Worm (Caenorhabditis elegans) whole organism, L2 larva: Measurements from ENCODE around the gene C17B7.10.
A peak's percentile ranks its signal among the peaks of the same experiment; 100 is the strongest.

Source experiments
- C34F6.9 ChIP-seq: fragments of 150-350 bp; optimal IDR thresholded peaks from 2 replicates; lab custom pipeline; 2014; ENCODE audit warnings: missing biosample characterization, missing genetic modification characterization
- F13H6.1 ChIP-seq: sonication (generic microtip); optimal IDR thresholded peaks from 2 replicates; lab custom pipeline; 2016; ENCODE audit warnings: missing genetic modification characterization, missing compliant biosample characterization
- R02D3.7 ChIP-seq: fragments of 150-350 bp; optimal IDR thresholded peaks from 2 replicates; lab custom pipeline; 2014; ENCODE audit warnings: missing biosample characterization, missing genetic modification characterization
- Y55F3AM.14 ChIP-seq: fragments of 200-800 bp; sonication (Bioruptor generic); optimal IDR thresholded peaks from 2 replicates; lab custom pipeline; 2018; ENCODE audit warnings: mild to moderate bottlenecking, missing genetic modification characterization, missing compliant biosample characterization
- aly-2 ChIP-seq: fragments of 150-350 bp; optimal IDR thresholded peaks from 2 replicates; lab custom pipeline; 2014; ENCODE audit warnings: missing biosample characterization, missing genetic modification characterization
- blmp-1 ChIP-seq: sonication (generic microtip); optimal IDR thresholded peaks from 2 replicates; lab custom pipeline; 2017; ENCODE audit warnings: missing genetic modification characterization, mild to moderate bottlenecking, missing compliant biosample characterization, antibody characterized with exemption, moderate library complexity; ENCODE audit not compliant: insufficient read depth
- ceh-16 ChIP-seq: fragments of 150-350 bp; optimal IDR thresholded peaks from 2 replicates; lab custom pipeline; 2014; ENCODE audit warnings: missing biosample characterization, missing genetic modification characterization
- ceh-82 ChIP-seq: fragments of 150-350 bp; optimal IDR thresholded peaks from 2 replicates; lab custom pipeline; 2014; ENCODE audit warnings: missing biosample characterization, missing genetic modification characterization
- crh-2 ChIP-seq: sonication (generic microtip); optimal IDR thresholded peaks from 2 replicates; lab custom pipeline; 2017; ENCODE audit warnings: missing biosample characterization, missing genetic modification characterization
- egl-27 ChIP-seq: sonication (generic microtip); optimal IDR thresholded peaks from 3 replicates; lab custom pipeline; 2017; ENCODE audit warnings: missing biosample characterization, missing genetic modification reagents, missing genetic modification characterization
- elt-1 ChIP-seq: fragments of 150-350 bp; optimal IDR thresholded peaks from 2 replicates; lab custom pipeline; 2014; ENCODE audit warnings: missing biosample characterization, missing genetic modification characterization
- elt-3 ChIP-seq: sonication (generic microtip); optimal IDR thresholded peaks from 2 replicates; lab custom pipeline; 2017; ENCODE audit warnings: missing biosample characterization, missing genetic modification characterization
- fos-1 ChIP-seq: fragments of 150-350 bp; optimal IDR thresholded peaks from 2 replicates; lab custom pipeline; 2014; ENCODE audit warnings: missing biosample characterization, missing genetic modification characterization
- gmeb-1 ChIP-seq: fragments of 150-350 bp; optimal IDR thresholded peaks from 2 replicates; lab custom pipeline; 2014; ENCODE audit warnings: missing biosample characterization, missing genetic modification characterization
- lin-11 ChIP-seq: fragments of 150-350 bp; sonication (generic microtip); optimal IDR thresholded peaks from 2 replicates; lab custom pipeline; 2014; ENCODE audit warnings: missing biosample characterization, missing genetic modification characterization, inconsistent platforms, mixed read lengths
- lin-13 ChIP-seq: fragments of 150-350 bp; optimal IDR thresholded peaks from 2 replicates; lab custom pipeline; 2014; ENCODE audit warnings: missing biosample characterization, missing genetic modification reagents, missing genetic modification characterization
- lin-39 ChIP-seq: fragments of 150-350 bp; optimal IDR thresholded peaks from 2 replicates; lab custom pipeline; 2014; ENCODE audit warnings: missing biosample characterization, missing genetic modification reagents, missing genetic modification characterization
- lsy-2 ChIP-seq, 2 experiments: fragments of 150-350 bp in 1 of 2; sonication (generic microtip) in 1 of 2; optimal IDR thresholded peaks; 2 replicates each; lab custom pipeline; 2014 to 2017; ENCODE audit warnings: missing biosample characterization in 2 of 2, missing genetic modification characterization in 2 of 2
- mdl-1 ChIP-seq, 2 experiments: fragments of 150-350 bp in 1 of 2; sonication (generic microtip) in 1 of 2; optimal IDR thresholded peaks; 2 replicates each; lab custom pipeline; 2017; ENCODE audit warnings: missing biosample characterization in 2 of 2, missing genetic modification characterization in 2 of 2
- nhr-10 ChIP-seq: sonication (generic microtip); optimal IDR thresholded peaks from 2 replicates; lab custom pipeline; 2017; ENCODE audit warnings: missing biosample characterization, missing genetic modification characterization
- nhr-11 ChIP-seq: fragments of 150-350 bp; optimal IDR thresholded peaks from 2 replicates; lab custom pipeline; 2014; ENCODE audit warnings: missing biosample characterization, missing genetic modification characterization
- nhr-129 ChIP-seq: fragments of 150-350 bp; optimal IDR thresholded peaks from 2 replicates; lab custom pipeline; 2014; ENCODE audit warnings: missing biosample characterization, missing genetic modification characterization
- nhr-21 ChIP-seq: fragments of 150-350 bp; optimal IDR thresholded peaks from 2 replicates; lab custom pipeline; 2014; ENCODE audit warnings: missing biosample characterization, missing genetic modification characterization
- nhr-23 ChIP-seq: fragments of 150-350 bp; optimal IDR thresholded peaks from 2 replicates; lab custom pipeline; 2014; ENCODE audit warnings: missing biosample characterization, missing genetic modification reagents, missing genetic modification characterization
- nhr-237 ChIP-seq: fragments of 150-350 bp; optimal IDR thresholded peaks from 2 replicates; lab custom pipeline; 2014; ENCODE audit warnings: missing biosample characterization, missing genetic modification characterization
- nhr-25 ChIP-seq: fragments of 150-350 bp; sonication (generic microtip); optimal IDR thresholded peaks from 3 replicates; lab custom pipeline; 2014; ENCODE audit warnings: missing biosample characterization, missing genetic modification characterization
- nhr-6 ChIP-seq: fragments of 150-350 bp; optimal IDR thresholded peaks from 2 replicates; lab custom pipeline; 2014; ENCODE audit warnings: missing biosample characterization, missing genetic modification characterization
- sem-4 ChIP-seq: fragments of 150-350 bp; optimal IDR thresholded peaks from 2 replicates; lab custom pipeline; 2014; ENCODE audit warnings: missing biosample characterization, missing genetic modification reagents, missing genetic modification characterization
- sma-3 ChIP-seq: sonication (generic microtip); optimal IDR thresholded peaks from 2 replicates; lab custom pipeline; 2016; ENCODE audit warnings: missing genetic modification reagents, missing genetic modification characterization, missing compliant biosample characterization
- sma-9 ChIP-seq, 2 experiments: fragments of 150-350 bp in 1 of 2; sonication (generic microtip) in 1 of 2; optimal IDR thresholded peaks; 2 replicates each; lab custom pipeline; 2014 to 2016; ENCODE audit warnings: missing genetic modification characterization in 2 of 2, mild to moderate bottlenecking in 1 of 2, missing biosample characterization in 1 of 2, missing compliant biosample characterization in 1 of 2, missing genetic modification reagents in 1 of 2, moderate library complexity in 1 of 2
- snpc-4 ChIP-seq: fragments of 150-350 bp; optimal IDR thresholded peaks from 2 replicates; lab custom pipeline; 2014; ENCODE audit warnings: missing biosample characterization, missing genetic modification characterization
- unc-55 ChIP-seq: fragments of 150-350 bp; sonication (generic microtip); optimal IDR thresholded peaks from 3 replicates; lab custom pipeline; 2014; ENCODE audit warnings: missing biosample characterization, missing genetic modification reagents, missing genetic modification characterization
- unc-62 ChIP-seq: fragments of 150-350 bp; optimal IDR thresholded peaks from 2 replicates; lab custom pipeline; 2014; ENCODE audit warnings: missing biosample characterization, missing genetic modification reagents, missing genetic modification characterization
- zag-1 ChIP-seq: fragments of 150-350 bp; optimal IDR thresholded peaks from 2 replicates; lab custom pipeline; 2014; ENCODE audit warnings: missing biosample characterization, missing genetic modification characterization
- ztf-1 ChIP-seq: fragments of 200-800 bp; sonication (Bioruptor generic); conservative IDR thresholded peaks from 2 replicates; pipeline ENCODE4 v1.3.6; 2022; ENCODE audit warnings: missing genetic modification characterization, missing compliant biosample characterization
- ztf-11 ChIP-seq: sonication (generic microtip); optimal IDR thresholded peaks from 2 replicates; lab custom pipeline; 2017; ENCODE audit warnings: missing biosample characterization, missing genetic modification characterization
- ztf-4 ChIP-seq: fragments of 150-350 bp; optimal IDR thresholded peaks from 2 replicates; lab custom pipeline; 2014; ENCODE audit warnings: missing biosample characterization, missing genetic modification characterization

Gene C17B7.10

DNA sequence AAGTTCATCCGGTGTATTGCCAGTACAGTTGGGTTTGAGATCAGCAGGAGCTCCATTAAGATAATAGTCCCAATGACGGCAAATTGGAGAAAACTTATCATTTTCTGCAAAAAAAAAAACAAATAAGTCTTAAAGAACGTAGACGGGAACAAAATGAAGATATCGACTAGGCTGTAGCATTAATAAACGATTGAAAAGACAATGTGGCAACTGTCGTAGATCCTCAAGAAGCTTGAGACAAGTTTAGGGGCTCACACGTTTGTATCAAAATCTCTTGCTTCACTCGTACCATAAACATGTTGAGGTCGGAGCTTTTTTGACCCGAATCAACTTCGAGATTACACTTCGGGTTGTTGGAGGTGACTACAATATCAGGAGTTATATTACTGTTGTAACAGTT, 21.8 kb downstream of the C17B7.10 start, which contains the start of gene F35F10.14:
Gene F35F10.14, minus strand, starts transcription at position 101 of the 400 bp plus-strand sequence.
- TF ChIP-seq ztf-1 (GFP tag; lab: Robert Waterston, UW), result no peak
- no peak for TF ChIP-seq nhr-11 (tag; lab: Kevin White, UChicago)
- no peak for TF ChIP-seq mdl-1 (tag; optimal IDR thresholded peaks at IDR 0.05; lab: Kevin White, UChicago)
- TF ChIP-seq ceh-16 (tag; lab: Kevin White, UChicago), result no peak
- no peak for TF ChIP-seq Y55F3AM.14 (GFP tag; lab: Kevin White, UChicago)
- no peak for TF ChIP-seq elt-3 (tag; lab: Kevin White, UChicago)
- TF ChIP-seq elt-1 (tag; lab: Kevin White, UChicago), result no peak
- no peak for TF ChIP-seq egl-27 (tag; lab: Kevin White, UChicago)
- TF ChIP-seq R02D3.7 (tag; lab: Kevin White, UChicago), result no peak
- no peak for TF ChIP-seq ceh-82 (tag; lab: Kevin White, UChicago)
- no peak for TF ChIP-seq unc-62 (GFP tag; lab: Kevin White, UChicago)
- TF ChIP-seq nhr-10 (tag; lab: Kevin White, UChicago), result no peak
- TF ChIP-seq, all 48 proteins: peak for 0

DNA sequence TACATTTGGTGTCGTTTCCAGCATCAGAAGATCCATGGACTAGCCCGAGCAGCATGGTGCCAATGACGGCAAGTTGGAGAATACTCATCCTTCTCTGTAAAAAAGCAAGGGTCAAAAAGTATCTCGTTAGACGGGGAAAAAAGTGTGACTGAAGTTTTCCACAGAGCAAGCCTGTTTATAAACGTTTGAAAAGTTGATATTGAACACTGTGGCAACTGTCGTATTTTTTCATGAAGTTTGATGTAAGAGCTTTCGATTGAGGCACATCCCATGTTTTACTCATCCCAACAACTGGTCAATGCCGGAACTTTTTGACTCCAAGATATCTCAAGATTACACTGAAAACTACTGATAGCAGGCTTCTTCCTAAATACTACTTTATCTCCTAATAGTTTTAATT, 22.8 kb downstream of the C17B7.10 start, which contains the start of gene F35F10.13:
Gene F35F10.13, minus strand, starts transcription at position 101 of the 400 bp plus-strand sequence.
- TF ChIP-seq ztf-4 (tag; lab: Kevin White, UChicago) (no peak), sma-9 (GFP tag; optimal IDR thresholded peaks at IDR 0.05; lab: Kevin White, UChicago) (no peak), sma-9 (tag; optimal IDR thresholded peaks at IDR 0.05; lab: Kevin White, UChicago) (no peak), crh-2 (tag; lab: Kevin White, UChicago) (no peak), elt-1 (tag; lab: Kevin White, UChicago) (no peak)
- TF ChIP-seq, all 48 proteins: peak for 0

DNA sequence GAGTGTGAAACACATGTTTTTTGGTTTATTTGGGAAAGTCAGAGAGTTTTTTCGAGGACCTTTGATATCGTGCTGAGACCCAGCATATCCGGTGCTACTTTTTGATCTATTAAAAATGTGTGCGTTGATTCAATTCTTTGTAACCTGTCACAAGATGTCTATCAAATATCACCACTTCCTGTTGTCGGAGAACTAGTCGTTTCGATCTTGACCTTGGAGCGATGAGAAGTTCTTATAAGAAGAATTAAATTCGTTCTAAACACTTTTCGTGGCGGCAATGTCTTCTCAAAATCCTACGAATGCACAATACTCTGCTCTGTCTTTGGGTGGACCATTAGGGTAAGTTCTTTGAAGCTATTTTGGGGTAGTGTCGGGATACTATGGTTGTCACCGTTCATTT, 25.7 kb downstream of the C17B7.10 start, which contains the start of gene F35F10.1:
Gene F35F10.1, plus strand, starts transcription at position 200 of the 400 bp plus-strand sequence.
- TF ChIP-seq ztf-1 (GFP tag; lab: Robert Waterston, UW), result no peak
- no peak for TF ChIP-seq aly-2 (tag; lab: Kevin White, UChicago)
- peak; percentile 70 for TF ChIP-seq sma-9 (GFP tag; optimal IDR thresholded peaks at IDR 0.05; lab: Kevin White, UChicago)
- TF ChIP-seq sma-9 (tag; optimal IDR thresholded peaks at IDR 0.05; lab: Kevin White, UChicago), result no peak
- no peak for TF ChIP-seq nhr-23 (tag; lab: Kevin White, UChicago)
- no peak for TF ChIP-seq F13H6.1 (tag; lab: Kevin White, UChicago)

DNA sequence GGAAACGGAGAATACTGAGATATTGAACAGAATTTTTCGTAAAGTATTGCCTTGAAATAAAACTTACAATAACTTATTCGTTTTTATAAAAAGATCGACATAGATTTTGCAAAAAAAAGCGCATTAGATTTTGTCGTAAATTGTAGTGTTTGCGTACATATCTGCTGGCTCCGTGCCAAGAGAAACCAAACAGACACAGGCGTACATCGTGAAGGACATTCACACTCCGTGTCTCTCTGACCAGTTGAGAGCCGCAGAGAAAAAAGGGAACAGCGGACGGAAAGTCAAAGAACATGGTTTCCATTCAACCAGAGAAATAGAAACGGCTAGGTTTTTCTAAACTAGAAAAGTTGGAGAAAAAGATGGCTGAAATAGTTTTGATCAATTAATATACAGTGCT, 26.5 kb downstream of the C17B7.10 start, which contains the start of gene arrd-19:
Gene arrd-19, minus strand, starts transcription at position 209 of the 400 bp plus-strand sequence.
- TF ChIP-seq nhr-11 (tag; lab: Kevin White, UChicago), result no peak
- peak; percentile 91 for TF ChIP-seq F13H6.1 (tag; lab: Kevin White, UChicago)
- peak; percentile 31 for TF ChIP-seq snpc-4
- TF ChIP-seq zag-1, result peak; percentile 64
- no peak for TF ChIP-seq nhr-237 (tag; lab: Kevin White, UChicago)
- peak; percentile 84 for TF ChIP-seq nhr-25
- TF ChIP-seq gmeb-1 (tag; lab: Kevin White, UChicago), result peak; percentile 47
- TF ChIP-seq nhr-10 (tag; lab: Kevin White, UChicago), result no peak
- peak; percentile 72 for TF ChIP-seq fos-1
- peak; percentile 41 to 88 for TF ChIP-seq lsy-2 (tag; optimal IDR thresholded peaks at IDR 0.05; lab: Kevin White, UChicago)
- peak; percentile 68 for TF ChIP-seq blmp-1 (tag; lab: Kevin White, UChicago)
- no peak for TF ChIP-seq lin-39 (tag; lab: Kevin White, UChicago)
- TF ChIP-seq sem-4 (tag; lab: Kevin White, UChicago), result peak; percentile 64
- TF ChIP-seq crh-2 (tag; lab: Kevin White, UChicago), result peak; percentile 80
- peak; percentile 98 for TF ChIP-seq sma-9 (GFP tag; optimal IDR thresholded peaks at IDR 0.05; lab: Kevin White, UChicago)
- no peak for TF ChIP-seq sma-9 (tag; optimal IDR thresholded peaks at IDR 0.05; lab: Kevin White, UChicago)
- TF ChIP-seq C34F6.9 (tag; lab: Kevin White, UChicago), result peak; percentile 91
- TF ChIP-seq mdl-1 (tag; optimal IDR thresholded peaks at IDR 0.05; lab: Kevin White, UChicago), result peak; percentile 58 to 65
- peak; percentile 76 for TF ChIP-seq lin-13 (GFP tag; lab: Kevin White, UChicago)
- no peak for TF ChIP-seq ceh-82 (tag; lab: Kevin White, UChicago)
- peak; percentile 72 for TF ChIP-seq sma-3 (GFP tag; lab: Kevin White, UChicago)
- TF ChIP-seq ztf-11 (tag; lab: Kevin White, UChicago), result no peak
- peak; percentile 82 for TF ChIP-seq nhr-21 (tag; lab: Kevin White, UChicago)
- peak; percentile 80 for TF ChIP-seq nhr-129 (tag; lab: Kevin White, UChicago)
- peak; percentile 40 for TF ChIP-seq ztf-4 (tag; lab: Kevin White, UChicago)
- TF ChIP-seq unc-55, result peak; percentile 69
- peak; percentile 24 for TF ChIP-seq lin-11 (tag; lab: Kevin White, UChicago)
- TF ChIP-seq nhr-6 (tag; lab: Kevin White, UChicago), result peak; percentile 76
- peak; percentile 78 for TF ChIP-seq egl-27 (tag; lab: Kevin White, UChicago)
